Worm (Caenorhabditis elegans) whole organism, L3 larva: ENCODE measurements around the gene clec-223.
"Not testable (repeated sequence)": the region's sequence is repeated elsewhere in the genome, so short reads cannot be mapped to it uniquely, and the experiment has no call there.

Experiments used
- R02D3.7 ChIP-seq: fragments of 150-350 bp; optimal IDR thresholded peaks from 2 replicates; lab custom pipeline; 2014; ENCODE audit warnings: missing biosample characterization, missing genetic modification characterization
- aly-2 ChIP-seq: fragments of 150-350 bp; optimal IDR thresholded peaks from 2 replicates; lab custom pipeline; 2014; ENCODE audit warnings: missing biosample characterization, missing genetic modification characterization
- ceh-16 ChIP-seq: sonication (generic microtip); optimal IDR thresholded peaks from 2 replicates; lab custom pipeline; 2017; ENCODE audit warnings: missing biosample characterization, missing genetic modification characterization
- ceh-28 ChIP-seq: fragments of 150-350 bp; optimal IDR thresholded peaks from 2 replicates; lab custom pipeline; 2014; ENCODE audit warnings: missing biosample characterization, missing genetic modification reagents, missing genetic modification characterization
- ceh-82 ChIP-seq: fragments of 150-350 bp; optimal IDR thresholded peaks from 2 replicates; lab custom pipeline; 2014; ENCODE audit warnings: missing biosample characterization, missing genetic modification characterization
- ceh-9 ChIP-seq: sonication (generic microtip); optimal IDR thresholded peaks from 2 replicates; lab custom pipeline; 2018; ENCODE audit warnings: missing biosample characterization, missing genetic modification characterization
- egl-27 ChIP-seq: sonication (generic microtip); optimal IDR thresholded peaks from 4 replicates; lab custom pipeline; 2017; ENCODE audit warnings: missing biosample characterization, missing genetic modification reagents, missing genetic modification characterization
- egl-5 ChIP-seq: fragments of 150-350 bp; optimal IDR thresholded peaks from 2 replicates; lab custom pipeline; 2017; ENCODE audit warnings: missing biosample characterization, missing genetic modification reagents, missing genetic modification characterization, inconsistent platforms
- elt-1 ChIP-seq: fragments of 150-350 bp; optimal IDR thresholded peaks from 2 replicates; lab custom pipeline; 2014; ENCODE audit warnings: missing biosample characterization, missing genetic modification characterization
- elt-2 ChIP-seq: sonication (generic microtip); optimal IDR thresholded peaks from 2 replicates; lab custom pipeline; 2016; ENCODE audit warnings: missing genetic modification reagents, mild to moderate bottlenecking, missing genetic modification characterization, missing compliant biosample characterization
- elt-3 ChIP-seq, 3 experiments: fragments of 150-350 bp in 1 of 3; sonication (generic microtip) in 2 of 3; optimal IDR thresholded peaks; 2 replicates in 2 of 3; 4 replicates in 1 of 3; lab custom pipeline; 2014 to 2017; ENCODE audit warnings: missing biosample characterization in 3 of 3, missing genetic modification characterization in 3 of 3
- eor-1 ChIP-seq, 2 experiments: fragments of 150-350 bp; optimal IDR thresholded peaks; 2 replicates each; lab custom pipeline; 2014 to 2018; ENCODE audit warnings: missing biosample characterization in 2 of 2, missing genetic modification characterization in 2 of 2
- fkh-2 ChIP-seq: fragments of 150-350 bp; optimal IDR thresholded peaks from 2 replicates; lab custom pipeline; 2014; ENCODE audit warnings: missing biosample characterization, missing genetic modification reagents, missing genetic modification characterization
- fos-1 ChIP-seq: fragments of 150-350 bp; optimal IDR thresholded peaks from 2 replicates; lab custom pipeline; 2014; ENCODE audit warnings: missing biosample characterization, missing genetic modification characterization
- hmg-11 ChIP-seq: sonication (generic microtip); optimal IDR thresholded peaks from 2 replicates; lab custom pipeline; 2016; ENCODE audit warnings: missing genetic modification characterization, missing compliant biosample characterization
- jun-1 ChIP-seq: fragments of 150-350 bp; optimal IDR thresholded peaks from 2 replicates; lab custom pipeline; 2014; ENCODE audit warnings: missing biosample characterization, missing genetic modification reagents, missing genetic modification characterization
- lin-39 ChIP-seq: fragments of 150-350 bp; optimal IDR thresholded peaks from 2 replicates; lab custom pipeline; 2018; ENCODE audit warnings: missing biosample characterization, missing genetic modification reagents, missing genetic modification characterization
- mdl-1 ChIP-seq: fragments of 150-350 bp; optimal IDR thresholded peaks from 2 replicates; lab custom pipeline; 2014; ENCODE audit warnings: missing biosample characterization, missing genetic modification characterization
- mml-1 ChIP-seq: fragments of 150-350 bp; sonication (generic microtip); optimal IDR thresholded peaks from 3 replicates; lab custom pipeline; 2014; ENCODE audit warnings: missing biosample characterization, missing genetic modification characterization
- nhr-12 ChIP-seq: fragments of 150-350 bp; optimal IDR thresholded peaks from 2 replicates; lab custom pipeline; 2014; ENCODE audit warnings: missing biosample characterization, missing genetic modification characterization
- nhr-23 ChIP-seq: fragments of 150-350 bp; optimal IDR thresholded peaks from 2 replicates; lab custom pipeline; 2014; ENCODE audit warnings: missing biosample characterization, missing genetic modification reagents, missing genetic modification characterization
- nhr-25 ChIP-seq: sonication (generic microtip); optimal IDR thresholded peaks from 2 replicates; lab custom pipeline; 2017; ENCODE audit warnings: missing biosample characterization, missing genetic modification characterization
- nhr-28 ChIP-seq: fragments of 150-350 bp; optimal IDR thresholded peaks from 2 replicates; lab custom pipeline; 2014; ENCODE audit warnings: missing biosample characterization, missing genetic modification characterization
- nhr-43 ChIP-seq: sonication (generic microtip); optimal IDR thresholded peaks from 2 replicates; lab custom pipeline; 2016; ENCODE audit warnings: mild to moderate bottlenecking, missing genetic modification characterization, missing compliant biosample characterization; ENCODE audit not compliant: poor library complexity, severe bottlenecking
- nhr-67 ChIP-seq: fragments of 150-350 bp; optimal IDR thresholded peaks from 2 replicates; lab custom pipeline; 2014; ENCODE audit warnings: missing biosample characterization, missing genetic modification characterization
- nhr-76 ChIP-seq: fragments of 150-350 bp; sonication (generic microtip); optimal IDR thresholded peaks from 5 replicates; lab custom pipeline; 2014; ENCODE audit warnings: missing biosample characterization, missing genetic modification characterization
- nhr-77 ChIP-seq: fragments of 150-350 bp; optimal IDR thresholded peaks from 2 replicates; lab custom pipeline; 2014; ENCODE audit warnings: missing biosample characterization, missing genetic modification characterization
- pha-4 ChIP-seq: fragments of 150-350 bp; optimal IDR thresholded peaks from 2 replicates; lab custom pipeline; 2014; ENCODE audit warnings: missing biosample characterization, missing genetic modification reagents, missing genetic modification characterization
- pqm-1 ChIP-seq: fragments of 150-350 bp; optimal IDR thresholded peaks from 2 replicates; lab custom pipeline; 2017; ENCODE audit warnings: missing biosample characterization, missing genetic modification characterization, inconsistent platforms
- sea-2 ChIP-seq: fragments of 150-350 bp; sonication (generic microtip); optimal IDR thresholded peaks from 4 replicates; lab custom pipeline; 2014; ENCODE audit warnings: missing biosample characterization, missing genetic modification reagents, missing genetic modification characterization
- tbx-2 ChIP-seq: sonication (generic microtip); optimal IDR thresholded peaks from 2 replicates; lab custom pipeline; 2016; ENCODE audit warnings: mild to moderate bottlenecking, missing genetic modification characterization, missing compliant biosample characterization
- unc-39 ChIP-seq: sonication (generic microtip); optimal IDR thresholded peaks from 4 replicates; lab custom pipeline; 2017; ENCODE audit warnings: missing biosample characterization, missing genetic modification characterization
- unc-62 ChIP-seq: fragments of 150-350 bp; sonication (generic microtip); optimal IDR thresholded peaks from 4 replicates; lab custom pipeline; 2014; ENCODE audit warnings: missing biosample characterization, missing genetic modification reagents, missing genetic modification characterization
- ztf-11 ChIP-seq: fragments of 150-350 bp; optimal IDR thresholded peaks from 2 replicates; lab custom pipeline; 2014; ENCODE audit warnings: missing biosample characterization, missing genetic modification characterization
- ztf-4 ChIP-seq: fragments of 150-350 bp; optimal IDR thresholded peaks from 2 replicates; lab custom pipeline; 2014; ENCODE audit warnings: missing biosample characterization, missing genetic modification characterization

clec-223 gene

ce11 chrV:11281414-11282209, 8.7 kb downstream of the clec-223 start:
- no peak for TF ChIP-seq nhr-67 (tag; lab: Kevin White, UChicago)
- TF ChIP-seq hmg-11 (tag; lab: Kevin White, UChicago), result peak; percentile 20
- TF ChIP-seq ceh-28 (tag; lab: Kevin White, UChicago), result peak; percentile 49
- peak; percentile 33 for TF ChIP-seq nhr-23 (tag; lab: Kevin White, UChicago)
- TF ChIP-seq tbx-2, result no peak
- peak; percentile 28 for TF ChIP-seq R02D3.7
- TF ChIP-seq nhr-25 (tag; lab: Kevin White, UChicago), result peak; percentile 45
- TF ChIP-seq pha-4 (tag; lab: Kevin White, UChicago), result peak; percentile 39

- TF ChIP-seq R02D3.7 (no peak), ztf-11 (no peak), aly-2 (tag; lab: Kevin White, UChicago) (no peak), egl-27 (no peak), unc-62 (GFP tag; lab: Kevin White, UChicago) (no peak), eor-1 (tag; optimal IDR thresholded peaks at IDR 0.05; lab: Kevin White, UChicago) (no peak), nhr-67 (tag; lab: Kevin White, UChicago) (no peak)
- TF ChIP-seq, all 47 proteins: peak for 0
Measured at ce11 chrV:11282272-11282671, 9.3 kb downstream of the clec-223 start, which contains the start of gene gly-20. Gene gly-20, plus strand, starts transcription at chrV:11282572.

- TF ChIP-seq fos-1; jun-1 (tag; lab: Kevin White, UChicago); elt-2: not testable (repeated sequence)
- TF ChIP-seq, all 47 proteins: peak for 0; not testable (repeated sequence) for 47
Measured at ce11 chrV:11286114-11286513, 13.2 kb downstream of the clec-223 start, which contains the start of gene C03E10.3. Gene C03E10.3, plus strand, starts transcription at chrV:11286414.

- TF ChIP-seq sea-2 (GFP tag; lab: Kevin White, UChicago) (no peak), mdl-1 (tag; lab: Kevin White, UChicago) (no peak), nhr-77 (tag; lab: Kevin White, UChicago) (no peak), mml-1 (tag; lab: Kevin White, UChicago) (no peak), ceh-9 (no peak), lin-39 (tag; lab: Kevin White, UChicago) (no peak), hmg-11 (tag; lab: Kevin White, UChicago) (no peak), R02D3.7 (no peak), egl-5 (no peak), tbx-2 (no peak), ztf-4 (tag; lab: Kevin White, UChicago) (no peak)
Measured at ce11 chrV:11290888-11291287, 17.9 kb downstream of the clec-223 start, which contains the start of gene C03E10.1. Gene C03E10.1, plus strand, starts transcription at chrV:11291188.

ce11 chrV:11292682-11293081, 19.7 kb downstream of the clec-223 start:
- no peak for TF ChIP-seq R02D3.7
- no peak for TF ChIP-seq ceh-82 (tag; lab: Kevin White, UChicago)
- no peak for TF ChIP-seq tbx-2
- TF ChIP-seq jun-1 (tag; lab: Kevin White, UChicago), result no peak
- TF ChIP-seq pqm-1 (tag; lab: Kevin White, UChicago), result no peak
- TF ChIP-seq fkh-2 (tag; lab: Kevin White, UChicago), result no peak
- TF ChIP-seq nhr-28, result no peak
- no peak for TF ChIP-seq elt-1 (tag; lab: Kevin White, UChicago)

ce11 chrV:11294393-11294792, 21.4 kb downstream of the clec-223 start, which contains the start of gene T03F7.6:
Gene T03F7.6, plus strand, starts transcription at chrV:11294693.
- TF ChIP-seq elt-2, result no peak
- TF ChIP-seq unc-62 (GFP tag; lab: Kevin White, UChicago), result no peak
- TF ChIP-seq ztf-4 (tag; lab: Kevin White, UChicago), result no peak
- no peak for TF ChIP-seq nhr-43 (tag; lab: Kevin White, UChicago)
- no peak for TF ChIP-seq ceh-16 (tag; lab: Kevin White, UChicago)
- TF ChIP-seq ceh-28 (tag; lab: Kevin White, UChicago), result no peak
- TF ChIP-seq hmg-11 (tag; lab: Kevin White, UChicago), result no peak
- no peak for TF ChIP-seq nhr-76 (tag; lab: Kevin White, UChicago)
- no peak for TF ChIP-seq nhr-12
- TF ChIP-seq mdl-1 (tag; lab: Kevin White, UChicago), result no peak
- TF ChIP-seq elt-3 (tag; optimal IDR thresholded peaks at IDR 0.05; lab: Kevin White, UChicago), result no peak
- no peak for TF ChIP-seq pha-4 (tag; lab: Kevin White, UChicago)
- no peak for TF ChIP-seq ceh-82 (tag; lab: Kevin White, UChicago)
- TF ChIP-seq egl-27, result no peak
- no peak for TF ChIP-seq elt-1 (tag; lab: Kevin White, UChicago)
- TF ChIP-seq pqm-1 (tag; lab: Kevin White, UChicago), result no peak
- no peak for TF ChIP-seq unc-39 (tag; lab: Kevin White, UChicago)
- TF ChIP-seq jun-1 (tag; lab: Kevin White, UChicago), result no peak
- no peak for TF ChIP-seq eor-1 (tag; optimal IDR thresholded peaks at IDR 0.05; lab: Kevin White, UChicago)
- TF ChIP-seq, all 47 proteins: peak for 0
